Fruit fly (Drosophila melanogaster) whole organism, embryonic: ENCODE results near the gene Dpm2.

Experiments
- BEAF-32 ChIP-seq: fragments of 200-800 bp; sonication (Bioruptor generic); optimal IDR thresholded peaks from 3 replicates; lab custom pipeline; 2017; ENCODE audit warnings: missing biosample characterization, missing genetic modification characterization, mild to moderate bottlenecking, moderate library complexity, missing genetic modification reagents
- CG10959 ChIP-seq: fragments of 200-800 bp; sonication (Bioruptor generic); IDR thresholded peaks from 2 replicates; pipeline ENCODE4 v1.3.6; 2022; ENCODE audit warnings: missing biosample characterization, missing genetic modification characterization
- CG12659 ChIP-seq: fragments of 200-800 bp; sonication (Bioruptor generic); optimal IDR thresholded peaks from 3 replicates; lab custom pipeline; 2017; ENCODE audit warnings: mild to moderate bottlenecking, missing biosample characterization, missing genetic modification reagents, missing genetic modification characterization
- CG12769 ChIP-seq: fragments of 200-800 bp; sonication (Bioruptor generic); optimal IDR thresholded peaks from 2 replicates; lab custom pipeline; 2019; ENCODE audit warnings: missing biosample characterization, mild to moderate bottlenecking, missing genetic modification characterization, moderate library complexity
- CG14860 ChIP-seq: fragments of 200-800 bp; sonication (Bioruptor generic); IDR thresholded peaks from 3 replicates; pipeline ENCODE4 v1.3.6; 2022; ENCODE audit warnings: missing biosample characterization, missing genetic modification characterization; ENCODE audit not compliant: partially characterized antibody
- CG1792 ChIP-seq: fragments of 200-800 bp; sonication (Bioruptor generic); optimal IDR thresholded peaks from 2 replicates; lab custom pipeline; 2016; ENCODE audit warnings: missing biosample characterization, missing genetic modification characterization
- CG2116 ChIP-seq: fragments of 200-800 bp; sonication (Bioruptor generic); optimal IDR thresholded peaks from 3 replicates; lab custom pipeline; 2018; ENCODE audit warnings: missing biosample characterization, mild to moderate bottlenecking, missing genetic modification characterization
- CG2678 ChIP-seq: fragments of 200-800 bp; sonication (Bioruptor generic); optimal IDR thresholded peaks from 3 replicates; lab custom pipeline; 2019; ENCODE audit warnings: missing biosample characterization, mild to moderate bottlenecking, missing genetic modification characterization, moderate library complexity
- CG3163 ChIP-seq: fragments of 200-800 bp; sonication (Bioruptor generic); optimal IDR thresholded peaks from 3 replicates; lab custom pipeline; 2016; ENCODE audit warnings: missing biosample characterization, missing genetic modification characterization
- CG33213 ChIP-seq: fragments of 200-800 bp; sonication (Bioruptor generic); optimal IDR thresholded peaks from 3 replicates; lab custom pipeline; 2016; ENCODE audit warnings: missing biosample characterization, missing genetic modification characterization
- CG3407 ChIP-seq: fragments of 200-800 bp; sonication (Bioruptor generic); optimal IDR thresholded peaks from 2 replicates; lab custom pipeline; 2018; ENCODE audit warnings: missing biosample characterization, mild to moderate bottlenecking, missing genetic modification characterization
- CG4730 ChIP-seq: fragments of 200-800 bp; sonication (Bioruptor generic); IDR thresholded peaks from 2 replicates; pipeline ENCODE4 v1.3.6; 2022; ENCODE audit warnings: missing biosample characterization, missing genetic modification characterization
- CG6765 ChIP-seq: fragments of 200-800 bp; sonication (Bioruptor generic); optimal IDR thresholded peaks from 3 replicates; lab custom pipeline; 2017; ENCODE audit warnings: missing biosample characterization, mild to moderate bottlenecking, missing genetic modification characterization
- CG8924 ChIP-seq: fragments of 200-800 bp; optimal IDR thresholded peaks from 3 replicates; lab custom pipeline; 2019; ENCODE audit warnings: missing biosample characterization, mild to moderate bottlenecking, missing genetic modification characterization, moderate library complexity
- CTCF ChIP-seq: fragments of 200-800 bp; sonication (Bioruptor generic); optimal IDR thresholded peaks from 2 replicates; lab custom pipeline; 2017; ENCODE audit warnings: missing biosample characterization, mild to moderate bottlenecking, missing genetic modification characterization, moderate library complexity
- CrebB ChIP-seq: fragments of 200-800 bp; sonication (Bioruptor generic); optimal IDR thresholded peaks from 3 replicates; lab custom pipeline; 2018; ENCODE audit warnings: missing biosample characterization, mild to moderate bottlenecking, missing genetic modification characterization
- D ChIP-seq, 2 experiments: fragments of 200-800 bp in 1 of 2; fragments of >200 bp in 1 of 2; sonication (Bioruptor generic) in 1 of 2; optimal IDR thresholded peaks; 2 replicates in 1 of 2; 3 replicates in 1 of 2; lab custom pipeline; 2017; ENCODE audit warnings: mild to moderate bottlenecking in 1 of 2, missing biosample characterization in 1 of 2, missing genetic modification characterization in 1 of 2, missing genetic modification reagents in 1 of 2
- Dll ChIP-seq: fragments of 200-800 bp; sonication (Bioruptor generic); IDR thresholded peaks from 4 replicates; pipeline ENCODE4 v1.3.6; 2022; ENCODE audit warnings: missing biosample characterization, missing genetic modification characterization; ENCODE audit not compliant: partially characterized antibody
- Drgx ChIP-seq: fragments of 200-800 bp; sonication (Bioruptor generic); IDR thresholded peaks from 2 replicates; pipeline ENCODE4 v1.3.6; 2022; ENCODE audit warnings: missing biosample characterization, missing genetic modification characterization
- E2f1 ChIP-seq: fragments of 200-800 bp; sonication (Bioruptor generic); IDR thresholded peaks from 2 replicates; pipeline ENCODE4 v1.3.6; 2022; ENCODE audit warnings: missing biosample characterization, missing genetic modification characterization
- Elba2 ChIP-seq: fragments of 200-800 bp; sonication (Bioruptor generic); optimal IDR thresholded peaks from 3 replicates; lab custom pipeline; 2016; ENCODE audit warnings: missing biosample characterization, missing genetic modification characterization
- Hr39 ChIP-seq: fragments of >200 bp; optimal IDR thresholded peaks from 2 replicates; lab custom pipeline; 2017
- Jarid2 ChIP-seq: fragments of 200-800 bp; sonication (Bioruptor generic); optimal IDR thresholded peaks from 3 replicates; lab custom pipeline; 2017; ENCODE audit warnings: mild to moderate bottlenecking, missing biosample characterization, missing genetic modification reagents, missing genetic modification characterization
- MBD-R2 ChIP-seq: fragments of 200-800 bp; sonication (Bioruptor generic); IDR thresholded peaks from 2 replicates; pipeline ENCODE4 v1.3.6; 2022; ENCODE audit warnings: missing biosample characterization, missing genetic modification characterization
- MTF-1 ChIP-seq: fragments of 200-800 bp; sonication (Bioruptor generic); optimal IDR thresholded peaks from 2 replicates; lab custom pipeline; 2018; ENCODE audit warnings: missing biosample characterization, mild to moderate bottlenecking, missing genetic modification characterization, borderline replicate concordance
- Nf-YA ChIP-seq: fragments of 200-800 bp; sonication (Bioruptor generic); IDR thresholded peaks from 2 replicates; pipeline ENCODE4 v1.3.6; 2022; ENCODE audit warnings: missing biosample characterization, missing genetic modification characterization
- Opbp ChIP-seq: fragments of 200-800 bp; sonication (Bioruptor generic); IDR thresholded peaks from 3 replicates; pipeline ENCODE4 v1.3.6; 2022; ENCODE audit warnings: missing biosample characterization, missing genetic modification characterization; ENCODE audit not compliant: partially characterized antibody
- Trl ChIP-seq, 3 experiments: fragments of >200 bp in 2 of 3; fragments of 200-800 bp in 1 of 3; sonication (Bioruptor generic) in 1 of 3; optimal IDR thresholded peaks; 2 replicates in 1 of 3; 3 replicates in 2 of 3; lab custom pipeline; 2016 to 2017; ENCODE audit warnings: missing biosample characterization in 1 of 3, missing genetic modification characterization in 1 of 3
- ab ChIP-seq: fragments of 200-800 bp; sonication (Bioruptor generic); optimal IDR thresholded peaks from 2 replicates; lab custom pipeline; 2016; ENCODE audit warnings: missing biosample characterization, missing genetic modification characterization
- al ChIP-seq: fragments of 200-800 bp; sonication (Bioruptor generic); IDR thresholded peaks from 2 replicates; pipeline ENCODE4 v1.3.6; 2022; ENCODE audit warnings: missing biosample characterization, missing genetic modification characterization
- aop ChIP-seq: fragments of 200-800 bp; sonication (Bioruptor generic); IDR thresholded peaks from 2 replicates; pipeline ENCODE4 v1.3.6; 2022; ENCODE audit warnings: missing biosample characterization, missing genetic modification characterization
- bbx ChIP-seq: fragments of 200-800 bp; sonication (Bioruptor generic); IDR thresholded peaks from 2 replicates; pipeline ENCODE4 v1.3.6; 2022; ENCODE audit warnings: missing biosample characterization, missing genetic modification characterization; ENCODE audit not compliant: partially characterized antibody
- bcd ChIP-seq: fragments of 200-800 bp; sonication (Bioruptor generic); optimal IDR thresholded peaks from 2 replicates; lab custom pipeline; 2017; ENCODE audit warnings: missing biosample characterization, mild to moderate bottlenecking, missing genetic modification characterization
- dmrt11E ChIP-seq: fragments of 200-800 bp; sonication (Bioruptor generic); optimal IDR thresholded peaks from 3 replicates; lab custom pipeline; 2018; ENCODE audit warnings: missing biosample characterization, mild to moderate bottlenecking, missing genetic modification characterization, moderate library complexity
- gsb-n ChIP-seq: fragments of 200-800 bp; sonication (Bioruptor generic); optimal IDR thresholded peaks from 3 replicates; lab custom pipeline; 2018; ENCODE audit warnings: missing biosample characterization, mild to moderate bottlenecking, missing genetic modification characterization
- inv ChIP-seq: fragments of 200-800 bp; sonication (Bioruptor generic); IDR thresholded peaks from 2 replicates; pipeline ENCODE4 v1.3.6; 2022; ENCODE audit warnings: missing biosample characterization, missing genetic modification characterization; ENCODE audit not compliant: partially characterized antibody
- klu ChIP-seq: fragments of 200-800 bp; sonication (Bioruptor generic); IDR thresholded peaks from 2 replicates; pipeline ENCODE4 v1.3.6; 2022; ENCODE audit warnings: missing biosample characterization, missing genetic modification characterization
- knrl ChIP-seq: fragments of 200-800 bp; sonication (Bioruptor generic); IDR thresholded peaks from 3 replicates; pipeline ENCODE4 v1.3.6; 2022; ENCODE audit warnings: missing biosample characterization, missing genetic modification characterization; ENCODE audit not compliant: partially characterized antibody
- org-1 ChIP-seq: fragments of 200-800 bp; sonication (Bioruptor generic); optimal IDR thresholded peaks from 2 replicates; lab custom pipeline; 2017; ENCODE audit warnings: missing biosample characterization, missing genetic modification characterization
- pan ChIP-seq, 4 experiments: fragments of >200 bp in 3 of 4; fragments of 200-800 bp in 1 of 4; sonication (Bioruptor generic) in 1 of 4; optimal IDR thresholded peaks in 3 of 4; IDR thresholded peaks in 1 of 4; 2 replicates each; pipeline versions ENCODE4 v1.3.6 to Lab custom; 2017 to 2022; ENCODE audit warnings: missing biosample characterization in 2 of 4, missing genetic modification characterization in 2 of 4, mixed read lengths in 1 of 4
- row ChIP-seq: fragments of 200-800 bp; sonication (Bioruptor generic); IDR thresholded peaks from 3 replicates; pipeline ENCODE4 v1.3.6; 2022; ENCODE audit warnings: missing biosample characterization, missing genetic modification characterization
- stwl ChIP-seq: fragments of 200-800 bp; sonication (Bioruptor generic); optimal IDR thresholded peaks from 3 replicates; lab custom pipeline; 2018; ENCODE audit warnings: missing biosample characterization, mild to moderate bottlenecking, missing genetic modification characterization, moderate library complexity
- vnd ChIP-seq: fragments of 200-800 bp; sonication (Bioruptor generic); IDR thresholded peaks from 3 replicates; pipeline ENCODE4 v1.3.6; 2022; ENCODE audit warnings: missing biosample characterization, missing genetic modification characterization; ENCODE audit not compliant: partially characterized antibody
- vvl ChIP-seq: fragments of 200-800 bp; sonication (Bioruptor generic); IDR thresholded peaks from 2 replicates; pipeline ENCODE4 v1.3.6; 2022; ENCODE audit warnings: missing biosample characterization, missing genetic modification characterization
- wdn ChIP-seq: fragments of 200-800 bp; sonication (Bioruptor generic); IDR thresholded peaks from 2 replicates; pipeline ENCODE4 v1.3.6; 2022; ENCODE audit warnings: missing biosample characterization, missing genetic modification characterization
- yki ChIP-seq: fragments of >200 bp; optimal IDR thresholded peaks from 3 replicates; lab custom pipeline; 2018

Dpm2 gene

DNA sequence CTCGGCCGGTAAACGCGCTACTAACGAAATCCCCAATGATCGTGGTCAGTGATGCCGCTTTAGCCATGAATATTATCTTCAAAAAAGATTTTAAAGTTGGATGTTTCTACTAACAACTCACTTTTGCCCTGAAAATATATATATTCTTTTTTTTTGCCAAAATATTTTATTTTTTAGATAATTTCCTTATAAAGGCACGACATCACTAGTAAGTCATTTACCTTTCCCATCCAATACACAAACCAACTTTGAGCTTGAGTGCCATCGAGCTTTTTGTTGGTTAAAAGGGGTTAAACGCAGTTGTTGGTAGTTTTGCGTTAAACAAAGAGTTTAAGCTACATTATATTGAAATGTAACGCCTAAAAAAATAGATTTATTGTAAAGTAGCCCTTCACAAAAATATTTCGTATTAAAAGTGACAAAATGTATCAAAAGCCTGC is 16.2 kb upstream of the Dpm2 start, which contains the start of gene CG14968 (continued):
- TF ChIP-seq Trl (optimal IDR thresholded peaks at IDR 0.05; lab: Kevin White, UChicago) (no peak), Trl (GFP tag; optimal IDR thresholded peaks at IDR 0.05; lab: Kevin White, UChicago) (peak; percentile 65), CG1792 (GFP tag; lab: Kevin White, UChicago) (peak; percentile 76), CG6765 (GFP tag; lab: Kevin White, UChicago) (peak; percentile 93), CG33213 (GFP tag; lab: Kevin White, UChicago) (peak; percentile 69), bcd (GFP tag; lab: Kevin White, UChicago) (peak; percentile 95), stwl (tag; lab: Kevin White, UChicago) (no peak), Opbp (no peak), ab (GFP tag; lab: Kevin White, UChicago) (no peak), E2f1 (GFP tag; lab: Robert Waterston, UW) (peak; percentile 95), aop (GFP tag; lab: Robert Waterston, UW) (peak; percentile 82), Elba2 (no peak), org-1 (GFP tag; lab: Kevin White, UChicago) (peak; percentile 71), CG3407 (GFP tag; lab: Kevin White, UChicago) (peak; percentile 75), dmrt11E (peak; percentile 78)

DNA sequence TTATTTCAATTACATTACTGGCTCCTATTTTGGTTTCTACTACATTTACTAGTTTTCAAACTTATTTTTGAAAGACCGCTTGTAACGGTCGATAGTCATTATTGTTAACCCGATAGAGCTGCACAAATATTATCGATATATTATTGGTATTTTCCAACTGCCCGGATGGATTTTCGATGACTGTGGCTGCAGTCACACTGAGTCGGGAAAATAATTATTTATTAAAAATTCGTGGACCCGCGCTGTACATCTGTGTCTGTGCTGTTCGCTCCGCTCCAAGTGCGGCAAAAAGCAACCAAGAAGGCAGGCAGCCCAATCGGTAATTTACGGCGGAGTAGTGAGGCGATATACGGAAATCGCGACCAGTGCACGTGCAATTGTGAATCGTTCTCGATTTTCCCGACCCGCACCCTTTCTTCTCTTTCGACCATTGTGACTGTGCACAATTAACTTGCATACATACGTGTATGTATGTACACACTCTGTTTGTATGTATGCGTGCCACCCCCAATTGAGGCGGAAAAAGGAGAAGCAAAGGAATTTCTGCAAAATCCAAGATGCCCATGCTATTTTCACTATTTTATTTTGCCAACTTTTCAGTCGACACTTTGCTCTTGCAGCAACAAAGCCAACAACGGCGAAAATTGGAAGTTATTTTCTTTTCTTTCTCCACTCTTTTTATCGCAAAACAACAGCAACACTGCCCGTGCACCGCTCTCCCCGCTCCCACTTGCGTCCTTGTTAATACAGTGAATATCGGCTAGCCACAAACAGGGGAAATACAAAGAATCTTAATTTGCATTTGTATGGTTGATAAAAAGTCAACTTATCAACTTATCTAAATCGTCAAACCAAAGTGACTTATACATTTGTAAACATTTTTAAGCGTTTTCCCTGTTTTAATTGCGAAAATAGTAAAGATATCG is 15.6 kb upstream of the Dpm2 start, which contains the start of gene ZnT63C:
TSS of gene ZnT63C (plus strand) at position 175 of the 926 bp plus-strand sequence.
- peak; percentile 67 for TF ChIP-seq knrl (GFP tag; lab: Robert Waterston, UW)
- peak; percentile 67 for TF ChIP-seq CG12659 (GFP tag; lab: Kevin White, UChicago)
- no peak for TF ChIP-seq yki (lab: Kevin White, UChicago)
- peak; percentile 2 for TF ChIP-seq CTCF (GFP tag; lab: Kevin White, UChicago)
- TF ChIP-seq row (GFP tag; lab: Robert Waterston, UW), result peak; percentile 33; the same call in 2 of the 3 replicates
- TF ChIP-seq klu (GFP tag; lab: Robert Waterston, UW), result no peak; the same call in 1 of the 2 replicates
- no peak for TF ChIP-seq CG4730 (GFP tag; lab: Robert Waterston, UW)
- TF ChIP-seq Nf-YA, result peak; percentile 20; the same call in 1 of the 2 replicates
- 0 out of 2 replicates have a peak, but pooled peaks have one; percentile 6 for TF ChIP-seq wdn (GFP tag; lab: Robert Waterston, UW)
- peak; percentile 90 for TF ChIP-seq CG2116 (GFP tag; lab: Kevin White, UChicago)
- no peak for TF ChIP-seq CG3163 (GFP tag; lab: Kevin White, UChicago)
- peak; percentile 23; the same call in 1 of the 2 replicates for TF ChIP-seq Drgx (GFP tag; lab: Robert Waterston, UW)
- TF ChIP-seq CG12769, result peak; percentile 54
- peak; percentile 23 for TF ChIP-seq MTF-1 (GFP tag; lab: Kevin White, UChicago)
- no peak for TF ChIP-seq CG2678
- peak; percentile 81 for TF ChIP-seq Jarid2 (GFP tag; lab: Kevin White, UChicago)
- peak; percentile 79 for TF ChIP-seq vnd (GFP tag; lab: Robert Waterston, UW)
- TF ChIP-seq Dll (GFP tag; lab: Robert Waterston, UW), result peak; percentile 82
- TF ChIP-seq CrebB (tag; lab: Kevin White, UChicago), result peak; percentile 6
- TF ChIP-seq al (GFP tag; lab: Robert Waterston, UW), result no peak
- no peak for TF ChIP-seq D (optimal IDR thresholded peaks at IDR 0.05; lab: Kevin White, UChicago)
- TF ChIP-seq D (GFP tag; optimal IDR thresholded peaks at IDR 0.05; lab: Kevin White, UChicago), result peak; percentile 6
- no peak for TF ChIP-seq gsb-n (tag; lab: Kevin White, UChicago)
- TF ChIP-seq bbx (GFP tag; lab: Robert Waterston, UW), result peak; percentile 93
- no peak for TF ChIP-seq Hr39 (lab: Kevin White, UChicago)
- peak; percentile 70 for TF ChIP-seq BEAF-32 (GFP tag; lab: Kevin White, UChicago)
- peak; percentile 57 for TF ChIP-seq vvl (GFP tag; lab: Robert Waterston, UW)
- no peak for TF ChIP-seq CG8924 (tag; lab: Kevin White, UChicago)
- peak; percentile 88 for TF ChIP-seq CG14860 (GFP tag; lab: Robert Waterston, UW)
- TF ChIP-seq CG10959 (GFP tag; lab: Robert Waterston, UW), result no peak
- peak; percentile 41 for TF ChIP-seq inv (GFP tag; lab: Robert Waterston, UW)
- TF ChIP-seq MBD-R2 (GFP tag; lab: Robert Waterston, UW), result peak; percentile 32; the same call in 1 of the 2 replicates
- no peak for TF ChIP-seq pan (optimal IDR thresholded peaks at IDR 0.05; lab: Kevin White, UChicago)
- peak in 1 of 2 experiments; percentile 10 for TF ChIP-seq pan (GFP tag; optimal IDR thresholded peaks at IDR 0.05 in 1 of 2, IDR thresholded peaks at IDR 0.05 in 1 of 2)
